Worm (Caenorhabditis elegans) whole organism, mixed stage, embryonic: Measurements from ENCODE around the gene elo-2.

Experiments used
- lin-13 ChIP-seq: fragments of 150-350 bp; optimal IDR thresholded peaks from 2 replicates; lab custom pipeline; 2014; ENCODE audit warnings: missing biosample characterization, missing genetic modification characterization
- nhr-12 ChIP-seq: fragments of 150-350 bp; optimal IDR thresholded peaks from 2 replicates; lab custom pipeline; 2014; ENCODE audit warnings: missing biosample characterization, missing genetic modification characterization
- nhr-237 ChIP-seq: fragments of 150-350 bp; optimal IDR thresholded peaks from 2 replicates; lab custom pipeline; 2014; ENCODE audit warnings: missing biosample characterization, missing genetic modification characterization
- nhr-76 ChIP-seq: sonication (generic microtip); optimal IDR thresholded peaks from 2 replicates; lab custom pipeline; 2017; ENCODE audit warnings: missing biosample characterization, missing genetic modification characterization
- unc-120 ChIP-seq: sonication (generic microtip); optimal IDR thresholded peaks from 2 replicates; lab custom pipeline; 2017; ENCODE audit warnings: missing genetic modification characterization, missing compliant biosample characterization; ENCODE audit not compliant: poor library complexity, severe bottlenecking
- unc-39 ChIP-seq: fragments of 150-350 bp; optimal IDR thresholded peaks from 2 replicates; lab custom pipeline; 2014; ENCODE audit warnings: missing biosample characterization, missing genetic modification characterization

- TF ChIP-seq nhr-237 (tag; lab: Kevin White, UChicago) (no peak), nhr-12 (no peak), lin-13 (tag; lab: Kevin White, UChicago) (no peak), nhr-76 (tag; lab: Kevin White, UChicago) (no peak), unc-120 (no peak), unc-39 (tag; lab: Kevin White, UChicago) (no peak)
Measured at ce11 chrIV:17432223-17432826, 34.9 kb downstream of the elo-2 start.
